Worm (Caenorhabditis elegans): ENCODE measurements around the gene C55A6.7.
"Not testable (repeated sequence)": the region's sequence is repeated elsewhere in the genome, so short reads cannot be mapped to it uniquely, and the experiment has no call there.

Gene C55A6.7

ce11 chrV:11485558-11485957 is 34.8 kb downstream of the C55A6.7 start, which contains the start of gene srh-1:
TSS of gene srh-1 (plus strand) at chrV:11485858.
- TF ChIP-seq syd-9 (tag; optimal IDR thresholded peaks at IDR 0.05) (no peak), ceh-6 (GFP tag; optimal IDR thresholded peaks at IDR 0.05) (no peak), ama-1 (optimal IDR thresholded peaks at IDR 0.05) (no peak), sox-4 (tag; optimal IDR thresholded peaks at IDR 0.05) (no peak), pax-1 (tag; optimal IDR thresholded peaks at IDR 0.05) (no peak), rnt-1 (tag; optimal IDR thresholded peaks at IDR 0.05) (no peak), T23F11.4 (GFP tag; optimal IDR thresholded peaks at IDR 0.05) (no peak), tbx-2 (tag; optimal IDR thresholded peaks at IDR 0.05) (no peak), hlh-30 (tag; optimal IDR thresholded peaks at IDR 0.05; ENCODE audit: insufficient read depth) (no peak), K02D7.2 (tag; optimal IDR thresholded peaks at IDR 0.05) (no peak), ceh-24 (tag; optimal IDR thresholded peaks at IDR 0.05) (no peak), zip-5 (tag; optimal IDR thresholded peaks at IDR 0.05) (no peak)

- TF ChIP-seq hlh-8 (tag; optimal IDR thresholded peaks at IDR 0.05) (no peak), hlh-6 (tag; optimal IDR thresholded peaks at IDR 0.05) (no peak), ceh-22 (tag; optimal IDR thresholded peaks at IDR 0.05) (no peak), pqm-1 (tag; optimal IDR thresholded peaks at IDR 0.05) (no peak), F13H6.1 (tag; optimal IDR thresholded peaks at IDR 0.05) (no peak), ceh-2 (tag; optimal IDR thresholded peaks at IDR 0.05) (no peak), K02D7.2 (tag; optimal IDR thresholded peaks at IDR 0.05) (no peak), ceh-30 (tag; optimal IDR thresholded peaks at IDR 0.05) (no peak), fkh-6 (tag; optimal IDR thresholded peaks at IDR 0.05) (no peak)
Observed at ce11 chrV:11484404-11484803, 35.9 kb downstream of the C55A6.7 start.

ce11 chrV:11483580-11484092 is 36.7 kb downstream of the C55A6.7 start, which contains the start of gene col-157:
TSS of gene col-157 (plus strand) at chrV:11484042.
- TF ChIP-seq sdc-2, ets-4, hlh-15 (tag; optimal IDR thresholded peaks at IDR 0.05): not testable (repeated sequence)

- not testable (repeated sequence) for TF ChIP-seq ceh-19 (GFP tag; optimal IDR thresholded peaks at IDR 0.05); ahr-1 (tag; optimal IDR thresholded peaks at IDR 0.05); ama-1 (optimal IDR thresholded peaks at IDR 0.05)
Observed at ce11 chrV:11480734-11481133, 39.6 kb downstream of the C55A6.7 start, which contains the start of gene T11F9.14. TSS of gene T11F9.14 (minus strand) at chrV:11480834.

ce11 chrV:11479406-11479805 is 40.9 kb downstream of the C55A6.7 start, which contains the start of gene T11F9.22:
TSS of gene T11F9.22 (plus strand) at chrV:11479706.
- TF ChIP-seq che-1 (tag; optimal IDR thresholded peaks at IDR 0.05), result no peak

ce11 chrV:11475638-11476037 is 44.7 kb downstream of the C55A6.7 start, which contains the start of gene T11F9.7:
TSS of gene T11F9.7 (plus strand) at chrV:11475938.
- TF ChIP-seq pat-9 (tag; optimal IDR thresholded peaks at IDR 0.05); ama-1 (optimal IDR thresholded peaks at IDR 0.05); madf-2 (tag; optimal IDR thresholded peaks at IDR 0.05): not testable (repeated sequence)

- no peak for TF ChIP-seq nhr-232 (tag; optimal IDR thresholded peaks at IDR 0.05)
- TF ChIP-seq pqm-1 (tag; optimal IDR thresholded peaks at IDR 0.05), result no peak
- TF ChIP-seq nfya-1 (tag; optimal IDR thresholded peaks at IDR 0.05), result no peak
- no peak for TF ChIP-seq ama-1 (optimal IDR thresholded peaks at IDR 0.05)
- TF ChIP-seq madf-2 (tag; optimal IDR thresholded peaks at IDR 0.05), result no peak
- no peak for TF ChIP-seq unc-55 (GFP tag; optimal IDR thresholded peaks at IDR 0.05)
- TF ChIP-seq ceh-2 (tag; optimal IDR thresholded peaks at IDR 0.05), result no peak
- no peak for TF ChIP-seq che-1 (tag; optimal IDR thresholded peaks at IDR 0.05)
- TF ChIP-seq pros-1 (tag; optimal IDR thresholded peaks at IDR 0.05), result no peak
- TF ChIP-seq gmeb-2 (tag; optimal IDR thresholded peaks at IDR 0.05), result no peak
- TF ChIP-seq ceh-24 (tag; optimal IDR thresholded peaks at IDR 0.05), result no peak
- no peak for TF ChIP-seq ceh-6 (GFP tag; optimal IDR thresholded peaks at IDR 0.05)
- no peak for TF ChIP-seq pha-2 (tag; optimal IDR thresholded peaks at IDR 0.05)
Observed at ce11 chrV:11474399-11474798, 45.9 kb downstream of the C55A6.7 start, which contains the start of gene nas-22. TSS of gene nas-22 (plus strand) at chrV:11474699.

All from whole organism, late embryonic.